Worm (Caenorhabditis elegans) whole organism, L3 larva: ENCODE results near the gene F19H6.4.

Experiments
- ama-1 ChIP-seq: fragments of 150-350 bp; optimal IDR thresholded peaks from 2 replicates; lab custom pipeline; 2018
- daf-12 ChIP-seq: fragments of 150-350 bp; optimal IDR thresholded peaks from 2 replicates; lab custom pipeline; 2014; ENCODE audit warnings: missing biosample characterization, missing genetic modification reagents, missing genetic modification characterization
- elt-2 ChIP-seq: sonication (generic microtip); optimal IDR thresholded peaks from 2 replicates; lab custom pipeline; 2016; ENCODE audit warnings: missing genetic modification reagents, mild to moderate bottlenecking, missing genetic modification characterization, missing compliant biosample characterization
- nhr-23 ChIP-seq: fragments of 150-350 bp; optimal IDR thresholded peaks from 2 replicates; lab custom pipeline; 2014; ENCODE audit warnings: missing biosample characterization, missing genetic modification reagents, missing genetic modification characterization
- nhr-28 ChIP-seq: fragments of 150-350 bp; optimal IDR thresholded peaks from 2 replicates; lab custom pipeline; 2014; ENCODE audit warnings: missing biosample characterization, missing genetic modification characterization
- nhr-76 ChIP-seq: fragments of 150-350 bp; sonication (generic microtip); optimal IDR thresholded peaks from 5 replicates; lab custom pipeline; 2014; ENCODE audit warnings: missing biosample characterization, missing genetic modification characterization
- sea-2 ChIP-seq: fragments of 150-350 bp; sonication (generic microtip); optimal IDR thresholded peaks from 4 replicates; lab custom pipeline; 2014; ENCODE audit warnings: missing biosample characterization, missing genetic modification reagents, missing genetic modification characterization
- skn-1 ChIP-seq: fragments of 150-350 bp; optimal IDR thresholded peaks from 2 replicates; lab custom pipeline; 2014; ENCODE audit warnings: missing biosample characterization, missing genetic modification characterization
- unc-62 ChIP-seq: fragments of 150-350 bp; sonication (generic microtip); optimal IDR thresholded peaks from 4 replicates; lab custom pipeline; 2014; ENCODE audit warnings: missing biosample characterization, missing genetic modification reagents, missing genetic modification characterization
- ztf-11 ChIP-seq: fragments of 150-350 bp; optimal IDR thresholded peaks from 2 replicates; lab custom pipeline; 2014; ENCODE audit warnings: missing biosample characterization, missing genetic modification characterization

DNA sequence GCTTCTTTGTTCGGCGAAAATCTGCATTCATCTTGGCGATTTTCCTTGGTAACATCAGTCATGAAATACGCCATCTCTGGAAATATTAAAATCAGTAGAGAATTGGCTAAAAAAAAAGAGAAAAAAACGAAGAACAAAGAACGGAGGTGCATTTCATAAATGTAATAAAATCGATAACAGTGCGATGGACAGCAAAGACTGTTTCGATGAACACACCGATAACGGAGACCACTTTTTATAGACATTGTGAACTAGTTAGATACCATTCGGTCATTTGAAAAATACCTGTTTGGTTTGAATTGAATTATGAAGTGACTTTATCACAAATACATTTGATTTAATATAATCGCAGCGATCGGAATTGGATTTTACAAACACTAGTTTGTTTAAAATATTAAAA is 12.6 kb upstream of the F19H6.4 start, which contains the start of gene F42F12.4:
- no peak for TF ChIP-seq nhr-28 (tag; lab: Kevin White, UChicago)
- TF ChIP-seq nhr-76 (tag; lab: Kevin White, UChicago) = no peak
- no peak for TF ChIP-seq ama-1
- TF ChIP-seq elt-2 (tag; lab: Kevin White, UChicago) = peak; percentile 29
- no peak for TF ChIP-seq skn-1 (tag; lab: Kevin White, UChicago)
- no peak for TF ChIP-seq ztf-11 (tag; lab: Kevin White, UChicago)
- no peak for TF ChIP-seq unc-62
- TF ChIP-seq daf-12 (tag; lab: Kevin White, UChicago) = no peak
- no peak for TF ChIP-seq nhr-23 (tag; lab: Kevin White, UChicago)
- TF ChIP-seq sea-2 (GFP tag; lab: Kevin White, UChicago) = no peak
